Worm (Caenorhabditis elegans) whole organism, L4 larva: ENCODE data around the gene cht-5.

Source experiments
- F44E2.7 ChIP-seq: fragments of 200-800 bp; sonication (Bioruptor generic); IDR thresholded peaks from 2 replicates; pipeline ENCODE4 v2.1.2; 2022; ENCODE audit warnings: missing genetic modification characterization, missing compliant biosample characterization
- ZK337.2 ChIP-seq: fragments of 200-800 bp; sonication (Bioruptor generic); IDR thresholded peaks from 2 replicates; pipeline ENCODE4 v1.3.6; 2022; ENCODE audit warnings: missing genetic modification reagents, missing genetic modification characterization, missing compliant biosample characterization
- ceh-20 ChIP-seq: fragments of 200-800 bp; sonication (Bioruptor generic); IDR thresholded peaks from 2 replicates; pipeline ENCODE4 v1.3.6; 2022; ENCODE audit warnings: missing genetic modification reagents, missing genetic modification characterization, missing compliant biosample characterization
- ceh-44 ChIP-seq: fragments of 200-800 bp; sonication (Bioruptor generic); IDR thresholded peaks from 2 replicates; pipeline ENCODE4 v1.3.6; 2022; ENCODE audit warnings: missing genetic modification reagents, missing genetic modification characterization, missing compliant biosample characterization
- daf-19 ChIP-seq: fragments of 200-800 bp; sonication (Bioruptor generic); conservative IDR thresholded peaks from 2 replicates; pipeline ENCODE4 v1.3.6; 2022; ENCODE audit warnings: missing genetic modification characterization, missing compliant biosample characterization
- egl-43 ChIP-seq: fragments of 200-800 bp; sonication (Bioruptor generic); IDR thresholded peaks from 2 replicates; pipeline ENCODE4 v1.3.6; 2022; ENCODE audit warnings: missing genetic modification reagents, missing genetic modification characterization, missing compliant biosample characterization
- hif-1 ChIP-seq, 2 experiments: sonication (generic microtip); optimal IDR thresholded peaks; 2 replicates each; lab custom pipeline; 2016 to 2017; ENCODE audit warnings: missing compliant biosample characterization in 2 of 2, missing genetic modification characterization in 2 of 2, missing genetic modification reagents in 2 of 2, missing genotype in 2 of 2, mild to moderate bottlenecking in 1 of 2
- hlh-11 ChIP-seq: fragments of 200-800 bp; sonication (Bioruptor generic); optimal IDR thresholded peaks from 2 replicates; lab custom pipeline; 2018; ENCODE audit warnings: mild to moderate bottlenecking, missing genetic modification characterization, missing compliant biosample characterization
- lin-39 ChIP-seq: fragments of 150-350 bp; optimal IDR thresholded peaks from 2 replicates; lab custom pipeline; 2014; ENCODE audit warnings: missing biosample characterization, missing genetic modification reagents, missing genetic modification characterization
- lir-3 ChIP-seq: sonication (generic microtip); optimal IDR thresholded peaks from 2 replicates; lab custom pipeline; 2016; ENCODE audit warnings: mild to moderate bottlenecking, missing genetic modification characterization, missing compliant biosample characterization
- mxl-3 ChIP-seq: fragments of 200-800 bp; sonication (Bioruptor generic); optimal IDR thresholded peaks from 2 replicates; lab custom pipeline; 2018; ENCODE audit warnings: mild to moderate bottlenecking, missing genetic modification characterization, missing compliant biosample characterization
- nhr-76 ChIP-seq: fragments of 150-350 bp; optimal IDR thresholded peaks from 2 replicates; lab custom pipeline; 2014; ENCODE audit warnings: missing biosample characterization, missing genetic modification characterization
- pha-4 ChIP-seq, 2 experiments: fragments of 150-350 bp in 1 of 2; fragments of 200-800 bp in 1 of 2; sonication (Bioruptor generic) in 1 of 2; IDR thresholded peaks in 1 of 2; optimal IDR thresholded peaks in 1 of 2; 2 replicates each; pipeline versions ENCODE4 v1.3.6 to Lab custom; 2014 to 2022; ENCODE audit warnings: missing genetic modification characterization in 2 of 2, missing genetic modification reagents in 2 of 2, missing biosample characterization in 1 of 2, missing compliant biosample characterization in 1 of 2
- snpc-4 ChIP-seq: fragments of 150-350 bp; optimal IDR thresholded peaks from 2 replicates; lab custom pipeline; 2014; ENCODE audit warnings: missing biosample characterization, missing genetic modification characterization
- ztf-11 ChIP-seq: fragments of 150-350 bp; optimal IDR thresholded peaks from 2 replicates; lab custom pipeline; 2014; ENCODE audit warnings: missing biosample characterization, missing genetic modification characterization
- ztf-7 ChIP-seq: fragments of 150-350 bp; optimal IDR thresholded peaks from 2 replicates; lab custom pipeline; 2014; ENCODE audit warnings: missing biosample characterization, missing genetic modification characterization

The cht-5 gene

DNA sequence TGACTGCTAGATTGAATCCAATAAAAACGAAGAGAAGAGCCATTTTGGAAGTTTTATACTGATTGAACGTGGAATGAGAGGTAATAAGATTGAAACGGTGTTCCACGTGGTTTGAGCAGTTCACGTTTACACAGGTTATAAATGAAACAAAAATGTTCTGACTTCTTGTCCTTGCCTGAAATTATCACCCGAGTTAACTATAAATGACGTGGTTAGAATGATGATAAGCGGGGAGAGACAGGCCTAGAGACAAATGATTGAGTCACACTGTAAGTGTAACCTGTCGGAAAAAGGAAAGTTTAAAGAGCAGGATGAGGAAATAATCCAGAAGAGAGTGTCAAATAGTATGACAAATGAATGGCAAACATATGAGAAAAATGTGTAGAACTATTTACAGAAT is 46.5 kb downstream of the cht-5 start, which contains the start of gene C51E3.10 (continued):
- TF ChIP-seq F44E2.7 (GFP tag; lab: Robert Waterston, UW) = no peak
- TF ChIP-seq ztf-11 (tag; lab: Kevin White, UChicago) = no peak
- no peak for TF ChIP-seq snpc-4 (tag; lab: Kevin White, UChicago)
- no peak for TF ChIP-seq ceh-20 (GFP tag; lab: Robert Waterston, UW)
- no peak for TF ChIP-seq lin-39 (tag; lab: Kevin White, UChicago)
- 0 out of 2 replicates have a peak, but pooled peaks have one; percentile 8 for TF ChIP-seq pha-4 (GFP tag; IDR thresholded peaks at IDR 0.05; lab: Robert Waterston, UW)
- TF ChIP-seq pha-4 (tag; optimal IDR thresholded peaks at IDR 0.05; lab: Kevin White, UChicago) = no peak
- peak; percentile 80 for TF ChIP-seq hlh-11 (tag; lab: Kevin White, UChicago)
- TF ChIP-seq nhr-76 = no peak
- no peak for TF ChIP-seq lir-3
- no peak for TF ChIP-seq daf-19 (GFP tag; lab: Robert Waterston, UW)
- peak; percentile 76 for TF ChIP-seq mxl-3 (GFP tag; lab: Kevin White, UChicago)
- no peak for TF ChIP-seq egl-43
- TF ChIP-seq ztf-7 (tag; lab: Kevin White, UChicago) = no peak
- TF ChIP-seq ceh-44 = no peak
- TF ChIP-seq ZK337.2 (GFP tag; lab: Robert Waterston, UW) = no peak
- no peak for TF ChIP-seq hif-1 (tag; optimal IDR thresholded peaks at IDR 0.05; lab: Kevin White, UChicago)

- no peak for TF ChIP-seq hlh-11 (tag; lab: Kevin White, UChicago)
These were observed 51.9 kb downstream of the cht-5 start, which contains the start of gene C51E3.6 for ce11 chrV:10166368-10166767. C51E3.6 (minus strand) TSS chrV:10166468.
